Worm (Caenorhabditis elegans): ENCODE results near the gene mex-6.

DNA sequence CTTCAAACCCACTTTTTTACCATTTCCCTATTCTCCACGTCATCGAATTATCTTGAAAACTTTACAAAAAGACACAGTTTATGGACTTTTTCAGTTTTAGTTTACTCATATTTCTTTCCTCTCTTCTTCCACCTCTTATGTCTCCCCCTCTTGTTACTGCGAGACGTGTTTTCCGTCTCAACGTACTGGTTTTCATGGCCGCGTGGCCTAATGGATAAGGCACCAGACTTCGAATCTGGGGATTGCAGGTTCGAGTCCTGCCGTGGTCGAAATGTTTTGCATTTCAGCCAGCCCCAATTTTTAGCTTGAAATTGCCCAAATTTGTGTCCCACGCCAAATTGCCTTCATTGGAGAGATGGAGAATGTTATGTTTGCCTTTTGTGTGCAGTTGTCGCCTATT lies 42.1 kb downstream of the mex-6 start:
- TF ChIP-seq med-1 (GFP tag; optimal IDR thresholded peaks at IDR 0.05; ENCODE audit: insufficient read depth) = peak; percentile 47
- peak; percentile 97 for TF ChIP-seq tab-1 (GFP tag; IDR thresholded peaks at IDR 0.05)
- TF ChIP-seq klf-2 (GFP tag; conservative IDR thresholded peaks at IDR 0.05) = peak; percentile 83
- TF ChIP-seq T22C8.4 (GFP tag; IDR thresholded peaks at IDR 0.05) = peak; percentile 89
- TF ChIP-seq flt-1 (GFP tag; IDR thresholded peaks at IDR 0.05) = peak; percentile 97
- peak; percentile 61 for TF ChIP-seq cog-1 (tag; optimal IDR thresholded peaks at IDR 0.05)
- peak; percentile 83 for TF ChIP-seq ztf-29 (GFP tag; IDR thresholded peaks at IDR 0.05)
- peak; percentile 93 for TF ChIP-seq ref-1 (GFP tag; conservative IDR thresholded peaks at IDR 0.05)
- TF ChIP-seq ztf-23 (GFP tag; IDR thresholded peaks at IDR 0.05) = peak; percentile 92

All from whole organism, midembryonic.